Worm (Caenorhabditis elegans) whole organism, early embryonic: Measurements from ENCODE around the gene C04B4.1.
"Not testable (repeated sequence)": the region's sequence is repeated elsewhere in the genome, so short reads cannot be mapped to it uniquely, and the experiment has no call there.

Experiments
- B0310.2 ChIP-seq: sonication (generic microtip); optimal IDR thresholded peaks from 2 replicates; lab custom pipeline; 2016; ENCODE audit warnings: mild to moderate bottlenecking, missing genetic modification characterization, missing compliant biosample characterization
- F13C5.2 ChIP-seq: sonication (generic microtip); optimal IDR thresholded peaks from 2 replicates; lab custom pipeline; 2017; ENCODE audit warnings: mild to moderate bottlenecking, missing genetic modification characterization, inconsistent platforms, missing compliant biosample characterization
- aly-1 ChIP-seq: sonication (generic microtip); optimal IDR thresholded peaks from 2 replicates; lab custom pipeline; 2016; ENCODE audit warnings: missing genetic modification characterization, missing compliant biosample characterization
- ama-1 ChIP-seq: fragments of 150-350 bp; optimal IDR thresholded peaks from 2 replicates; lab custom pipeline; 2014
- ceh-13 ChIP-seq: fragments of 200-800 bp; sonication (Bioruptor generic); optimal IDR thresholded peaks from 2 replicates; lab custom pipeline; 2018; ENCODE audit warnings: mild to moderate bottlenecking, missing genetic modification characterization, missing compliant biosample characterization
- ceh-36 ChIP-seq: sonication (generic microtip); optimal IDR thresholded peaks from 2 replicates; lab custom pipeline; 2016; ENCODE audit warnings: missing genetic modification characterization, inconsistent platforms, missing compliant biosample characterization
- ets-7 ChIP-seq: sonication (generic microtip); optimal IDR thresholded peaks from 2 replicates; lab custom pipeline; 2016; ENCODE audit warnings: missing genotype, missing genetic modification characterization, missing compliant biosample characterization
- flt-1 ChIP-seq: fragments of 200-800 bp; sonication (Bioruptor generic); IDR thresholded peaks from 2 replicates; pipeline ENCODE4 v1.3.6; 2022; ENCODE audit warnings: missing genetic modification characterization, missing compliant biosample characterization
- hmbx-1 ChIP-seq: sonication (generic microtip); optimal IDR thresholded peaks from 2 replicates; lab custom pipeline; 2016; ENCODE audit warnings: mild to moderate bottlenecking, missing genetic modification characterization, missing compliant biosample characterization
- hmg-4 ChIP-seq: fragments of 200-800 bp; sonication (Bioruptor generic); optimal IDR thresholded peaks from 2 replicates; lab custom pipeline; 2018; ENCODE audit warnings: mild to moderate bottlenecking, missing genetic modification characterization, missing compliant biosample characterization
- hnd-1 ChIP-seq: sonication (generic microtip); optimal IDR thresholded peaks from 2 replicates; lab custom pipeline; 2016; ENCODE audit warnings: missing genetic modification characterization, missing compliant biosample characterization
- pes-1 ChIP-seq: fragments of 200-800 bp; sonication (Bioruptor generic); IDR thresholded peaks from 2 replicates; pipeline ENCODE4 v1.3.6; 2022; ENCODE audit warnings: missing genetic modification reagents, missing genetic modification characterization, missing compliant biosample characterization
- scrt-1 ChIP-seq: fragments of 200-800 bp; sonication (Bioruptor generic); IDR thresholded peaks from 2 replicates; pipeline ENCODE4 v1.3.6; 2022; ENCODE audit warnings: missing genetic modification characterization, missing compliant biosample characterization
- sea-1 ChIP-seq: fragments of 200-800 bp; sonication (Bioruptor generic); conservative IDR thresholded peaks from 2 replicates; pipeline ENCODE4 v1.3.6; 2022; ENCODE audit warnings: missing genetic modification characterization, missing compliant biosample characterization
- tbx-11 ChIP-seq: fragments of 200-800 bp; sonication (Bioruptor generic); IDR thresholded peaks from 2 replicates; pipeline ENCODE4 v1.3.6; 2022; ENCODE audit warnings: missing genetic modification characterization, missing compliant biosample characterization
- tbx-37 ChIP-seq: fragments of 200-800 bp; sonication (Bioruptor generic); conservative IDR thresholded peaks from 2 replicates; pipeline ENCODE4 v1.3.6; 2022; ENCODE audit warnings: missing genetic modification reagents, missing genetic modification characterization, missing compliant biosample characterization

Gene C04B4.1

ce11 chrX:12304231-12304630, 23.7 kb downstream of the C04B4.1 start:
- TF ChIP-seq scrt-1 (GFP tag; lab: Robert Waterston, UW) (no peak), hmbx-1 (tag; lab: Kevin White, UChicago) (no peak), tbx-37 (GFP tag; lab: Robert Waterston, UW) (no peak), F13C5.2 (tag; lab: Kevin White, UChicago) (no peak), hmg-4 (GFP tag; lab: Kevin White, UChicago) (no peak), pes-1 (GFP tag; lab: Robert Waterston, UW) (no peak), hnd-1 (no peak), sea-1 (GFP tag; lab: Robert Waterston, UW) (no peak), tbx-11 (GFP tag; lab: Robert Waterston, UW) (no peak), ets-7 (tag; lab: Kevin White, UChicago) (no peak), ceh-13 (GFP tag; lab: Kevin White, UChicago) (no peak), ceh-36 (tag; lab: Kevin White, UChicago) (no peak), aly-1 (no peak), ama-1 (lab: Kevin White, UChicago) (no peak), B0310.2 (no peak)

- TF ChIP-seq aly-1 (no peak), ets-7 (tag; lab: Kevin White, UChicago) (no peak), F13C5.2 (tag; lab: Kevin White, UChicago) (no peak), hmg-4 (GFP tag; lab: Kevin White, UChicago) (no peak), flt-1 (GFP tag; lab: Robert Waterston, UW) (no peak), hnd-1 (no peak), hmbx-1 (tag; lab: Kevin White, UChicago) (no peak), B0310.2 (no peak), tbx-11 (GFP tag; lab: Robert Waterston, UW) (no peak), scrt-1 (GFP tag; lab: Robert Waterston, UW) (no peak), pes-1 (GFP tag; lab: Robert Waterston, UW) (no peak), sea-1 (GFP tag; lab: Robert Waterston, UW) (no peak)
Observed at ce11 chrX:12306565-12306964, 26.0 kb downstream of the C04B4.1 start, which contains the start of gene phf-32. phf-32 (plus strand) TSS chrX:12306865.

ce11 chrX:12308045-12308499, 27.5 kb downstream of the C04B4.1 start, which contains the start of gene F17A2.16:
F17A2.16 (plus strand) TSS chrX:12308449.
- TF ChIP-seq scrt-1 (GFP tag; lab: Robert Waterston, UW); flt-1 (GFP tag; lab: Robert Waterston, UW); hmg-4 (GFP tag; lab: Kevin White, UChicago): not testable (repeated sequence)

ce11 chrX:12313779-12314178, 33.2 kb downstream of the C04B4.1 start:
- TF ChIP-seq pes-1 (GFP tag; lab: Robert Waterston, UW) (no peak), tbx-37 (GFP tag; lab: Robert Waterston, UW) (no peak), F13C5.2 (tag; lab: Kevin White, UChicago) (no peak), B0310.2 (no peak), hmbx-1 (tag; lab: Kevin White, UChicago) (no peak), ceh-36 (tag; lab: Kevin White, UChicago) (no peak)

- no peak for TF ChIP-seq tbx-11 (GFP tag; lab: Robert Waterston, UW)
- TF ChIP-seq hmbx-1 (tag; lab: Kevin White, UChicago) = no peak
- TF ChIP-seq hnd-1 = no peak
- no peak for TF ChIP-seq aly-1
- no peak for TF ChIP-seq tbx-37 (GFP tag; lab: Robert Waterston, UW)
- no peak for TF ChIP-seq B0310.2
- TF ChIP-seq F13C5.2 (tag; lab: Kevin White, UChicago) = no peak
- no peak for TF ChIP-seq flt-1 (GFP tag; lab: Robert Waterston, UW)
- TF ChIP-seq hmg-4 (GFP tag; lab: Kevin White, UChicago) = no peak
- TF ChIP-seq sea-1 (GFP tag; lab: Robert Waterston, UW) = no peak
- TF ChIP-seq ama-1 (lab: Kevin White, UChicago) = no peak
Observed at ce11 chrX:12314395-12314794, 33.8 kb downstream of the C04B4.1 start.

- TF ChIP-seq sea-1 (GFP tag; lab: Robert Waterston, UW) = no peak
- TF ChIP-seq F13C5.2 (tag; lab: Kevin White, UChicago) = no peak
- TF ChIP-seq hnd-1 = no peak
- TF ChIP-seq ceh-13 (GFP tag; lab: Kevin White, UChicago) = no peak
- TF ChIP-seq ceh-36 (tag; lab: Kevin White, UChicago) = no peak
- TF ChIP-seq aly-1 = no peak
- TF ChIP-seq B0310.2 = no peak
- TF ChIP-seq flt-1 (GFP tag; lab: Robert Waterston, UW) = no peak
- no peak for TF ChIP-seq ets-7 (tag; lab: Kevin White, UChicago)
- no peak for TF ChIP-seq hmg-4 (GFP tag; lab: Kevin White, UChicago)
- TF ChIP-seq pes-1 (GFP tag; lab: Robert Waterston, UW) = no peak
Observed at ce11 chrX:12315268-12315667, 34.7 kb downstream of the C04B4.1 start, which contains the start of gene xtr-2. xtr-2 (plus strand) TSS chrX:12315568.

ce11 chrX:12317560-12317959, 37.0 kb downstream of the C04B4.1 start:
- TF ChIP-seq pes-1 (GFP tag; lab: Robert Waterston, UW) = no peak

- TF ChIP-seq ets-7 (tag; lab: Kevin White, UChicago) = no peak
- TF ChIP-seq scrt-1 (GFP tag; lab: Robert Waterston, UW) = no peak
Observed at ce11 chrX:12320737-12321136, 40.2 kb downstream of the C04B4.1 start, which contains the start of gene ceh-40. ceh-40 (minus strand) TSS chrX:12320777.

ce11 chrX:12321357-12321756, 40.8 kb downstream of the C04B4.1 start, which contains the start of gene F17A2.13:
F17A2.13 (plus strand) TSS chrX:12321657.
- TF ChIP-seq ceh-36 (tag; lab: Kevin White, UChicago) (no peak), hnd-1 (no peak)
